Worm (Caenorhabditis elegans) whole organism, late embryonic: ENCODE data around the gene Y53F4B.39.

Experiments
- ama-1 ChIP-seq: fragments of 150-350 bp; optimal IDR thresholded peaks from 2 replicates; lab custom pipeline; 2014
- ceh-34 ChIP-seq: sonication (generic microtip); optimal IDR thresholded peaks from 2 replicates; lab custom pipeline; 2016; ENCODE audit warnings: mild to moderate bottlenecking, missing genetic modification characterization, missing compliant biosample characterization
- dve-1 ChIP-seq: sonication (generic microtip); optimal IDR thresholded peaks from 2 replicates; lab custom pipeline; 2017; ENCODE audit warnings: antibody characterized with exemption, mild to moderate bottlenecking, missing genetic modification characterization, missing compliant biosample characterization
- hlh-6 ChIP-seq: sonication (generic microtip); optimal IDR thresholded peaks from 2 replicates; lab custom pipeline; 2016; ENCODE audit warnings: missing genotype, missing genetic modification characterization, missing compliant biosample characterization
- hlh-8 ChIP-seq: sonication (generic microtip); optimal IDR thresholded peaks from 2 replicates; lab custom pipeline; 2016; ENCODE audit warnings: missing genotype, missing genetic modification characterization, missing compliant biosample characterization
- sox-4 ChIP-seq: sonication (generic microtip); optimal IDR thresholded peaks from 2 replicates; lab custom pipeline; 2017; ENCODE audit warnings: mild to moderate bottlenecking, missing genetic modification characterization, inconsistent platforms, missing compliant biosample characterization
- ztf-16 ChIP-seq: sonication (generic microtip); optimal IDR thresholded peaks from 2 replicates; lab custom pipeline; 2017; ENCODE audit warnings: missing genetic modification characterization, missing compliant biosample characterization

DNA sequence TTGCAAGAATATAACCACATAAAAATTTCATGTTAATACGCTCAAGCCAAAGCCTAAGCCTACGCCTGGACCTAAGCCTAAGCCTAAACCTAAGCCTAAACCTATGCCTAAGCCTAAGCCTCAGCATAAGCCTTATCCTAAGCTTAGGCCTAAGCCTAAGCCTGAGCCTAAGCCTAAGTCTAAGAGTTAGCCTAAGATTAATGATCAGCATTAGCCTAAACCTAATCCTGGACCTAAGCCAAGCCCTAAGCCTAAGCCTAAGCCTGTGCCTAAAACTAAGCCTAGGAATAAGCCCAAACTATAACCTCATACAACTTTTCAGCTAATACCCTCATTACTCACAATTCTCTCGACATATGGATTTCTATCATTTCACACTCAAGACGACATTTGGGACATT, 48.4 kb downstream of the Y53F4B.39 start:
- TF ChIP-seq ceh-34 (tag; lab: Kevin White, UChicago) (no peak), hlh-6 (tag; lab: Kevin White, UChicago) (no peak), ama-1 (lab: Kevin White, UChicago) (no peak), sox-4 (tag; lab: Kevin White, UChicago) (no peak), hlh-8 (tag; lab: Kevin White, UChicago) (no peak), dve-1 (peak; percentile 51), ztf-16 (no peak)
